Worm (Caenorhabditis elegans) whole organism, L4 larva: ENCODE measurements around the gene nuc-1.

Experiments used
- F37D6.2 ChIP-seq: sonication (generic microtip); optimal IDR thresholded peaks from 2 replicates; lab custom pipeline; 2016; ENCODE audit warnings: mild to moderate bottlenecking, missing genetic modification characterization, missing compliant biosample characterization
- R02D3.7 ChIP-seq: fragments of 150-350 bp; sonication (generic microtip); optimal IDR thresholded peaks from 3 replicates; lab custom pipeline; 2014; ENCODE audit warnings: missing biosample characterization, missing genetic modification characterization
- Y48G9A.11 ChIP-seq: fragments of 200-800 bp; sonication (Bioruptor generic); IDR thresholded peaks from 2 replicates; pipeline ENCODE4 v1.3.6; 2022; ENCODE audit warnings: missing genetic modification reagents, missing genetic modification characterization, missing compliant biosample characterization
- Y75B8A.6 ChIP-seq: fragments of 200-800 bp; sonication (Bioruptor generic); IDR thresholded peaks from 2 replicates; pipeline ENCODE4 v1.3.6; 2022; ENCODE audit warnings: missing genetic modification reagents, missing genetic modification characterization, missing compliant biosample characterization
- ZK546.5 ChIP-seq, 2 experiments: sonication (generic microtip); optimal IDR thresholded peaks; 2 replicates each; lab custom pipeline; 2017; ENCODE audit warnings: missing biosample characterization in 2 of 2, missing genetic modification characterization in 2 of 2
- aha-1 ChIP-seq: fragments of 150-350 bp; peaks from one replicate; lab custom pipeline; 2014; ENCODE audit warnings: missing biosample characterization, missing genetic modification characterization
- aly-2 ChIP-seq: sonication (generic microtip); optimal IDR thresholded peaks from 2 replicates; lab custom pipeline; 2018; ENCODE audit warnings: missing biosample characterization, missing genetic modification characterization
- arid-1 ChIP-seq: fragments of 200-800 bp; sonication (Bioruptor generic); conservative IDR thresholded peaks from 2 replicates; pipeline ENCODE4 v1.3.6; 2022; ENCODE audit warnings: missing genetic modification reagents, missing genetic modification characterization, missing compliant biosample characterization
- attf-4 ChIP-seq: sonication (generic microtip); optimal IDR thresholded peaks from 3 replicates; lab custom pipeline; 2017; ENCODE audit warnings: missing biosample characterization, missing genetic modification characterization
- ceh-20 ChIP-seq: fragments of 200-800 bp; sonication (Bioruptor generic); IDR thresholded peaks from 2 replicates; pipeline ENCODE4 v1.3.6; 2022; ENCODE audit warnings: missing genetic modification reagents, missing genetic modification characterization, missing compliant biosample characterization
- ceh-32 ChIP-seq: sonication (generic microtip); optimal IDR thresholded peaks from 2 replicates; lab custom pipeline; 2016; ENCODE audit warnings: mild to moderate bottlenecking, missing genetic modification characterization, missing compliant biosample characterization; ENCODE audit not compliant: poor library complexity
- ctbp-1 ChIP-seq: fragments of 200-800 bp; sonication (Bioruptor generic); IDR thresholded peaks from 2 replicates; pipeline ENCODE4 v1.3.6; 2022; ENCODE audit warnings: missing genetic modification reagents, missing genetic modification characterization, missing compliant biosample characterization
- daf-16 ChIP-seq, 3 experiments: sonication (generic microtip); optimal IDR thresholded peaks; 2 replicates each; lab custom pipeline; 2016 to 2017; ENCODE audit warnings: missing genetic modification characterization in 3 of 3, missing genetic modification reagents in 3 of 3, mild to moderate bottlenecking in 2 of 3, missing compliant biosample characterization in 2 of 3, missing biosample characterization in 1 of 3, moderate library complexity in 1 of 3
- daf-8 ChIP-seq: fragments of 200-800 bp; sonication (Bioruptor generic); IDR thresholded peaks from 2 replicates; pipeline ENCODE4 v1.3.6; 2022; ENCODE audit warnings: missing genetic modification characterization, missing compliant biosample characterization
- dmd-9 ChIP-seq: fragments of 200-800 bp; sonication (Bioruptor generic); IDR thresholded peaks from 2 replicates; pipeline ENCODE4 v1.3.6; 2022; ENCODE audit warnings: missing genetic modification reagents, missing genetic modification characterization, missing compliant biosample characterization
- dpl-1 ChIP-seq: fragments of 150-350 bp; optimal IDR thresholded peaks from 2 replicates; lab custom pipeline; 2014; ENCODE audit warnings: missing biosample characterization, missing genetic modification reagents, missing genetic modification characterization
- fkh-10 ChIP-seq: fragments of 150-350 bp; optimal IDR thresholded peaks from 2 replicates; lab custom pipeline; 2014; ENCODE audit warnings: missing biosample characterization, missing genetic modification reagents, missing genetic modification characterization
- gei-8 ChIP-seq: fragments of 200-800 bp; sonication (Bioruptor generic); optimal IDR thresholded peaks from 2 replicates; lab custom pipeline; 2018; ENCODE audit warnings: mild to moderate bottlenecking, missing genetic modification characterization, missing compliant biosample characterization
- hlh-11 ChIP-seq: fragments of 200-800 bp; sonication (Bioruptor generic); optimal IDR thresholded peaks from 2 replicates; lab custom pipeline; 2018; ENCODE audit warnings: mild to moderate bottlenecking, missing genetic modification characterization, missing compliant biosample characterization
- lin-15B ChIP-seq: fragments of 150-350 bp; sonication (generic microtip); optimal IDR thresholded peaks from 3 replicates; lab custom pipeline; 2014; ENCODE audit warnings: missing biosample characterization, missing genetic modification characterization
- lin-38 ChIP-seq: fragments of 200-800 bp; sonication (Bioruptor generic); IDR thresholded peaks from 2 replicates; pipeline ENCODE4 v1.3.6; 2022; ENCODE audit warnings: missing genetic modification reagents, missing genetic modification characterization, missing compliant biosample characterization
- lsy-2 ChIP-seq, 2 experiments: fragments of 150-350 bp in 1 of 2; sonication (generic microtip) in 1 of 2; optimal IDR thresholded peaks; 2 replicates each; lab custom pipeline; 2014 to 2017; ENCODE audit warnings: missing biosample characterization in 2 of 2, missing genetic modification characterization in 2 of 2
- madf-5 ChIP-seq, 2 experiments: fragments of 200-800 bp; sonication (Bioruptor generic); IDR thresholded peaks; 2 replicates each; pipeline ENCODE4 v1.3.6; 2022; ENCODE audit warnings: missing compliant biosample characterization in 2 of 2, missing genetic modification characterization in 2 of 2
- mdl-1 ChIP-seq, 2 experiments: fragments of 150-350 bp in 1 of 2; sonication (generic microtip) in 1 of 2; optimal IDR thresholded peaks; 2 replicates each; lab custom pipeline; 2014 to 2017; ENCODE audit warnings: missing biosample characterization in 2 of 2, missing genetic modification characterization in 2 of 2
- mes-2 ChIP-seq: sonication (generic microtip); optimal IDR thresholded peaks from 2 replicates; lab custom pipeline; 2016; ENCODE audit warnings: missing genotype, mild to moderate bottlenecking, missing genetic modification characterization, missing compliant biosample characterization; ENCODE audit not compliant: poor library complexity, severe bottlenecking
- mxl-3 ChIP-seq: fragments of 200-800 bp; sonication (Bioruptor generic); optimal IDR thresholded peaks from 2 replicates; lab custom pipeline; 2018; ENCODE audit warnings: mild to moderate bottlenecking, missing genetic modification characterization, missing compliant biosample characterization
- nhr-10 ChIP-seq: fragments of 150-350 bp; optimal IDR thresholded peaks from 2 replicates; lab custom pipeline; 2014; ENCODE audit warnings: missing biosample characterization, missing genetic modification characterization
- nhr-102 ChIP-seq: sonication (generic microtip); optimal IDR thresholded peaks from 2 replicates; lab custom pipeline; 2016; ENCODE audit warnings: mild to moderate bottlenecking, missing genetic modification characterization, moderate library complexity, missing compliant biosample characterization
- nhr-11 ChIP-seq: fragments of 150-350 bp; optimal IDR thresholded peaks from 2 replicates; lab custom pipeline; 2014; ENCODE audit warnings: missing biosample characterization, missing genetic modification characterization
- nhr-111 ChIP-seq: fragments of 200-800 bp; sonication (Bioruptor generic); optimal IDR thresholded peaks from 2 replicates; lab custom pipeline; 2018; ENCODE audit warnings: mild to moderate bottlenecking, missing genetic modification characterization, missing compliant biosample characterization
- nhr-28 ChIP-seq: fragments of 150-350 bp; optimal IDR thresholded peaks from 2 replicates; lab custom pipeline; 2014; ENCODE audit warnings: missing biosample characterization, missing genetic modification characterization
- nhr-76 ChIP-seq: fragments of 150-350 bp; optimal IDR thresholded peaks from 2 replicates; lab custom pipeline; 2014; ENCODE audit warnings: missing biosample characterization, missing genetic modification characterization
- nhr-77 ChIP-seq: fragments of 150-350 bp; optimal IDR thresholded peaks from 2 replicates; lab custom pipeline; 2014; ENCODE audit warnings: missing biosample characterization, missing genetic modification characterization
- php-3 ChIP-seq: fragments of 200-800 bp; sonication (Bioruptor generic); IDR thresholded peaks from 2 replicates; pipeline ENCODE4 v1.3.6; 2022; ENCODE audit warnings: missing genetic modification reagents, missing genetic modification characterization, missing compliant biosample characterization
- pqm-1 ChIP-seq: sonication (generic microtip); optimal IDR thresholded peaks from 2 replicates; lab custom pipeline; 2017; ENCODE audit warnings: missing biosample characterization, missing genetic modification characterization
- sdz-12 ChIP-seq: fragments of 200-800 bp; sonication (Bioruptor generic); optimal IDR thresholded peaks from 2 replicates; lab custom pipeline; 2018; ENCODE audit warnings: mild to moderate bottlenecking, missing genetic modification characterization, missing compliant biosample characterization
- snpc-1.2 ChIP-seq: fragments of 200-800 bp; sonication (Bioruptor generic); IDR thresholded peaks from 2 replicates; pipeline ENCODE4 v1.3.6; 2022; ENCODE audit warnings: missing genetic modification reagents, missing genetic modification characterization, missing compliant biosample characterization
- unc-130 ChIP-seq: sonication (generic microtip); optimal IDR thresholded peaks from 2 replicates; lab custom pipeline; 2016; ENCODE audit warnings: missing genetic modification reagents, missing genetic modification characterization, missing compliant biosample characterization
- unc-62 ChIP-seq, 3 experiments: fragments of 150-350 bp in 1 of 3; sonication (generic microtip); optimal IDR thresholded peaks in 2 of 3; peaks in 1 of 3; 1 replicate in 1 of 3; 2 replicates in 2 of 3; lab custom pipeline; 2014 to 2017; ENCODE audit warnings: missing biosample characterization in 3 of 3, missing genetic modification characterization in 3 of 3, missing genetic modification reagents in 3 of 3, missing genotype in 1 of 3
- zag-1 ChIP-seq: fragments of 150-350 bp; optimal IDR thresholded peaks from 2 replicates; lab custom pipeline; 2014; ENCODE audit warnings: missing biosample characterization, missing genetic modification characterization

nuc-1 gene

ce11 chrX:9540464-9540863 lies 759 bp downstream of the nuc-1 start (continued):
- TF ChIP-seq nhr-77 (tag; lab: Kevin White, UChicago) (peak; percentile 80), daf-16 (GFP tag; optimal IDR thresholded peaks at IDR 0.05; lab: Kevin White, UChicago) (no peak), daf-16 (tag; optimal IDR thresholded peaks at IDR 0.05; lab: Kevin White, UChicago) (peak; percentile 87), sdz-12 (GFP tag; lab: Kevin White, UChicago) (no peak), unc-62 (GFP tag; optimal IDR thresholded peaks at IDR 0.05 in 1 of 2; lab: Kevin White, UChicago) (peak in 1 of 2 experiments; percentile 95), unc-62 (tag; optimal IDR thresholded peaks at IDR 0.05; lab: Kevin White, UChicago) (no peak), mes-2 (tag; lab: Kevin White, UChicago) (peak; percentile 53), mxl-3 (GFP tag; lab: Kevin White, UChicago) (peak; percentile 70), mdl-1 (tag; optimal IDR thresholded peaks at IDR 0.05; lab: Kevin White, UChicago) (peak in 1 of 2 experiments; percentile 86), php-3 (GFP tag; lab: Robert Waterston, UW) (peak; percentile 60; the same call in 1 of the 2 replicates)

DNA sequence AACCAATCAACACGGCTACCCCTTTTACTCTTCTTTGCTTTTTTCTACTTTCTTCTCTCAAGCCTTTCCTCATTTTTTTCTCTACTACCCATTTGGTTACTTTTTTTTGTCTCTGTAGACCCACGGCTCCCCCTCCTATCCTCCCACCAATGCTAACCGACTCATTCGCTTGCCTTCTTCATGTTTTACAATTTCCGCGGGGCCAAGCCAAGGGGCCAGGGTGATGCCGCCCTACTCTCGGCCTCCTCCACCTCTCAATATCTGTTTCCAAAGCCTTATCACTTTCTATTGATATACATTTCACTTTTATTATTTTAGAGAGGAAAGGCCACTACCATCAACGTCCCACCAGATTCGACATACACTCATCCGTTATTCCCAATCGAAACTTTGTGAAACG lies 3.6 kb downstream of the nuc-1 start, which contains the start of gene F49E2.5:
TSS of gene F49E2.5 (plus strand) at position 301 of the 400 bp plus-strand sequence.
- TF ChIP-seq daf-16 (GFP tag; optimal IDR thresholded peaks at IDR 0.05; lab: Kevin White, UChicago), result peak in 1 of 2 experiments; percentile 0
- no peak for TF ChIP-seq daf-16 (tag; optimal IDR thresholded peaks at IDR 0.05; lab: Kevin White, UChicago)
- no peak for TF ChIP-seq lin-15B (tag; lab: Kevin White, UChicago)
- TF ChIP-seq zag-1 (tag; lab: Kevin White, UChicago), result no peak
- peak; percentile 2 for TF ChIP-seq aha-1 (tag; lab: Kevin White, UChicago)

DNA sequence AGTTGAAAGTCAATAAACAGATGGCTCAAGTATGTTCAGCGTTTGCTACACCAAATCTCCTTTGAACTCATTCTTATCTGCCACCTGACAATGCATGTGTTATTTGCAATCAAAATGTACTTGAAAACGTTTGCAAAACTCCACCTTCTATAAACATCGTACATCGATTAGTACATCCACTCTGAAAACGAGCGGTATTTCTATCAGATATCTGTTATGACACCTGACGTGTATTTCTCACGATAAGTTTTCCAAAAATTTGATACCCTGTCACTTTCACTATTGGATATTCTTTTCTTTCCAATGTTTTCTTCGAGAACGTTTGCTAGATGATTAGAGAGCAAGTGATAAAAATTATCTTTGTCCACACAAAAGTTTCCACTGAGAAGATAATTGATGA lies 4.7 kb downstream of the nuc-1 start:
- TF ChIP-seq hlh-11 (tag; lab: Kevin White, UChicago) (peak; percentile 18), lin-38 (GFP tag; lab: Robert Waterston, UW) (no peak), nhr-28 (tag; lab: Kevin White, UChicago) (peak; percentile 24), Y75B8A.6 (GFP tag; lab: Robert Waterston, UW) (no peak), nhr-11 (peak; percentile 35), gei-8 (GFP tag; lab: Kevin White, UChicago) (no peak), mdl-1 (tag; optimal IDR thresholded peaks at IDR 0.05; lab: Kevin White, UChicago) (peak in 1 of 2 experiments; percentile 16), ceh-32 (no peak), lsy-2 (tag; optimal IDR thresholded peaks at IDR 0.05; lab: Kevin White, UChicago) (peak in 1 of 2 experiments; percentile 2), daf-8 (GFP tag; lab: Robert Waterston, UW) (no peak), aly-2 (tag; lab: Kevin White, UChicago) (no peak), F37D6.2 (tag; lab: Kevin White, UChicago) (no peak), mxl-3 (GFP tag; lab: Kevin White, UChicago) (no peak), unc-130 (GFP tag; lab: Kevin White, UChicago) (no peak), daf-16 (GFP tag; optimal IDR thresholded peaks at IDR 0.05; lab: Kevin White, UChicago) (peak in 1 of 2 experiments; percentile 89), daf-16 (tag; optimal IDR thresholded peaks at IDR 0.05; lab: Kevin White, UChicago) (no peak), R02D3.7 (no peak), nhr-111 (GFP tag; lab: Kevin White, UChicago) (no peak), unc-62 (GFP tag; optimal IDR thresholded peaks at IDR 0.05 in 1 of 2; lab: Kevin White, UChicago) (peak in 1 of 2 experiments; percentile 70), unc-62 (tag; optimal IDR thresholded peaks at IDR 0.05; lab: Kevin White, UChicago) (no peak)
- TF ChIP-seq, all 104 proteins: peak for 7

DNA sequence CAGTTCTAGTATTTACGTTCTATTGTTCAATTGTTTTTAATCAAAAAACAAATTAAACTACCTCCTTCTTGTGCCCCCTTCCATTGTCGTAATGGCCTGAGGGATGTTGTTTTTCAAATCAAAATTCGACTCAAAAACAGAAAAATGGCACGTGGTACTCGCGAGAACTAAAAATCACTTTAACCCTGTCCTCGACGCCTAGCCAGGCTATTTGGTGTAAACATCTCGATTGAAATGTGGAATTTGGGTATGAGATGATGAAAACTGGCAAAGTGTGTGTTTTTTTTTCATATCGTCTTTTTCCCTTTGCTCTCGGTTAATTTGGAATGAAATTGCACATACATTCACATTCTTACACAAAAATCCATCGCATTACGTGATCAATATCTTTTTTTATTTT lies 6.9 kb downstream of the nuc-1 start:
- TF ChIP-seq daf-16 (GFP tag; optimal IDR thresholded peaks at IDR 0.05; lab: Kevin White, UChicago), result peak in 1 of 2 experiments; percentile 49
- no peak for TF ChIP-seq daf-16 (tag; optimal IDR thresholded peaks at IDR 0.05; lab: Kevin White, UChicago)
- no peak for TF ChIP-seq madf-5 (GFP tag; IDR thresholded peaks at IDR 0.05; lab: Robert Waterston, UW)

ce11 chrX:9547264-9547751 lies 7.6 kb downstream of the nuc-1 start:
- TF ChIP-seq unc-62 (GFP tag; optimal IDR thresholded peaks at IDR 0.05 in 1 of 2; lab: Kevin White, UChicago) (peak in 1 of 2 experiments; percentile 100), unc-62 (tag; optimal IDR thresholded peaks at IDR 0.05; lab: Kevin White, UChicago) (no peak), php-3 (GFP tag; lab: Robert Waterston, UW) (no peak; the same call in 1 of the 2 replicates), ZK546.5 (tag; optimal IDR thresholded peaks at IDR 0.05; lab: Kevin White, UChicago) (no peak), arid-1 (GFP tag; lab: Robert Waterston, UW) (no peak), ctbp-1 (GFP tag; lab: Robert Waterston, UW) (no peak), dmd-9 (GFP tag; lab: Robert Waterston, UW) (no peak), nhr-76 (tag; lab: Kevin White, UChicago) (no peak), Y48G9A.11 (GFP tag; lab: Robert Waterston, UW) (no peak), snpc-1.2 (GFP tag; lab: Robert Waterston, UW) (no peak), attf-4 (tag; lab: Kevin White, UChicago) (no peak), lsy-2 (tag; optimal IDR thresholded peaks at IDR 0.05; lab: Kevin White, UChicago) (no peak), dpl-1 (GFP tag; lab: Kevin White, UChicago) (no peak), fkh-10 (GFP tag; lab: Kevin White, UChicago) (no peak), ceh-20 (GFP tag; lab: Robert Waterston, UW) (peak; percentile 79), nhr-102 (tag; lab: Kevin White, UChicago) (no peak), pqm-1 (tag; lab: Kevin White, UChicago) (peak; percentile 78), lin-15B (tag; lab: Kevin White, UChicago) (no peak), nhr-10 (tag; lab: Kevin White, UChicago) (peak; percentile 6)
